Fruit fly (Drosophila melanogaster) whole organism, embryonic: ENCODE results near the gene Cyp12a4.

ENCODE experiments used
- CG10267 ChIP-seq: fragments of 200-800 bp; sonication (Bioruptor generic); optimal IDR thresholded peaks from 2 replicates; lab custom pipeline; 2018; ENCODE audit warnings: missing biosample characterization, mild to moderate bottlenecking, missing genetic modification characterization, moderate library complexity
- CG10366 ChIP-seq: fragments of 200-800 bp; sonication (Bioruptor generic); IDR thresholded peaks from 2 replicates; pipeline ENCODE4 v1.3.6; 2022; ENCODE audit warnings: missing biosample characterization, missing genetic modification characterization
- CG10654 ChIP-seq: fragments of 200-800 bp; sonication (Bioruptor generic); optimal IDR thresholded peaks from 2 replicates; lab custom pipeline; 2016; ENCODE audit warnings: missing biosample characterization, missing genetic modification characterization
- CG12219 ChIP-seq: fragments of 200-800 bp; sonication (Bioruptor generic); optimal IDR thresholded peaks from 3 replicates; lab custom pipeline; 2018; ENCODE audit warnings: missing biosample characterization, mild to moderate bottlenecking, missing genetic modification characterization
- CG1233 ChIP-seq: fragments of 200-800 bp; sonication (Bioruptor generic); optimal IDR thresholded peaks from 4 replicates; lab custom pipeline; 2018; ENCODE audit warnings: missing biosample characterization, mild to moderate bottlenecking, missing genetic modification characterization
- CG12391 ChIP-seq: fragments of 200-800 bp; sonication (Bioruptor generic); optimal IDR thresholded peaks from 3 replicates; lab custom pipeline; 2018; ENCODE audit warnings: missing biosample characterization, mild to moderate bottlenecking, missing genetic modification characterization, moderate library complexity
- CG15514 ChIP-seq: fragments of 200-800 bp; sonication (Bioruptor generic); optimal IDR thresholded peaks from 3 replicates; lab custom pipeline; 2017; ENCODE audit warnings: missing biosample characterization, missing genetic modification characterization, mild to moderate bottlenecking, moderate library complexity, missing genetic modification reagents
- CG17912 ChIP-seq: fragments of 200-800 bp; sonication (Bioruptor generic); optimal IDR thresholded peaks from 2 replicates; lab custom pipeline; 2018; ENCODE audit warnings: missing biosample characterization, mild to moderate bottlenecking, missing genetic modification characterization
- CG18599 ChIP-seq: fragments of 200-800 bp; sonication (Bioruptor generic); optimal IDR thresholded peaks from 3 replicates; lab custom pipeline; 2017; ENCODE audit warnings: missing biosample characterization, missing genetic modification characterization, mild to moderate bottlenecking, moderate library complexity, missing genetic modification reagents
- CG33213 ChIP-seq: fragments of 200-800 bp; sonication (Bioruptor generic); optimal IDR thresholded peaks from 3 replicates; lab custom pipeline; 2016; ENCODE audit warnings: missing biosample characterization, missing genetic modification characterization
- CG33557 ChIP-seq: fragments of 200-800 bp; sonication (Bioruptor generic); optimal IDR thresholded peaks from 2 replicates; lab custom pipeline; 2019; ENCODE audit warnings: missing biosample characterization, mild to moderate bottlenecking, missing genetic modification characterization, moderate library complexity
- CG34422 ChIP-seq: fragments of 200-800 bp; sonication (Bioruptor generic); IDR thresholded peaks from 3 replicates; pipeline ENCODE4 v1.3.6; 2022; ENCODE audit warnings: missing biosample characterization, missing genetic modification characterization
- CG4820 ChIP-seq: fragments of 200-800 bp; sonication (Bioruptor generic); optimal IDR thresholded peaks from 3 replicates; lab custom pipeline; 2016; ENCODE audit warnings: missing biosample characterization, missing genetic modification characterization
- CG6791 ChIP-seq: fragments of 200-800 bp; sonication (Bioruptor generic); IDR thresholded peaks from 3 replicates; pipeline ENCODE4 v1.3.6; 2022; ENCODE audit warnings: missing biosample characterization, missing genetic modification characterization; ENCODE audit not compliant: partially characterized antibody
- CG6854 ChIP-seq: fragments of 200-800 bp; sonication (Bioruptor generic); optimal IDR thresholded peaks from 3 replicates; lab custom pipeline; 2017; ENCODE audit warnings: missing biosample characterization, mild to moderate bottlenecking, missing genetic modification characterization
- CG7745 ChIP-seq: fragments of 200-800 bp; sonication (Bioruptor generic); optimal IDR thresholded peaks from 2 replicates; lab custom pipeline; 2018; ENCODE audit warnings: missing biosample characterization, mild to moderate bottlenecking, missing genetic modification characterization, moderate library complexity
- CG7839 ChIP-seq: fragments of 200-800 bp; sonication (Bioruptor generic); optimal IDR thresholded peaks from 3 replicates; lab custom pipeline; 2018; ENCODE audit warnings: missing biosample characterization, mild to moderate bottlenecking, missing genetic modification characterization, moderate library complexity
- CG9932 ChIP-seq: fragments of 200-800 bp; sonication (Bioruptor generic); IDR thresholded peaks from 2 replicates; pipeline ENCODE4 v1.3.6; 2022; ENCODE audit warnings: missing biosample characterization, missing genetic modification characterization
- Doc2 ChIP-seq: fragments of 200-800 bp; sonication (Bioruptor generic); IDR thresholded peaks from 2 replicates; pipeline ENCODE4 v1.3.6; 2022; ENCODE audit warnings: missing biosample characterization, missing genetic modification characterization
- Dref ChIP-seq: fragments of 200-800 bp; sonication (Bioruptor generic); IDR thresholded peaks from 2 replicates; pipeline ENCODE4 v1.3.6; 2022; ENCODE audit warnings: missing biosample characterization, missing genetic modification characterization
- E2f2 ChIP-seq: fragments of 200-800 bp; sonication (Bioruptor generic); IDR thresholded peaks from 2 replicates; pipeline ENCODE4 v1.3.6; 2022; ENCODE audit warnings: missing biosample characterization, missing genetic modification characterization
- GATAe ChIP-seq: fragments of 200-800 bp; sonication (Bioruptor generic); conservative IDR thresholded peaks from 2 replicates; pipeline ENCODE4 v1.3.6; 2022; ENCODE audit warnings: missing biosample characterization, missing genetic modification characterization
- Hr51 ChIP-seq, 2 experiments: fragments of 200-800 bp; sonication (Bioruptor generic); optimal IDR thresholded peaks; 2 replicates in 1 of 2; 3 replicates in 1 of 2; lab custom pipeline; 2016 to 2018; ENCODE audit warnings: missing biosample characterization in 2 of 2, missing genetic modification characterization in 2 of 2, mild to moderate bottlenecking in 1 of 2, moderate library complexity in 1 of 2
- Kr ChIP-seq: fragments of 200-800 bp; sonication (Bioruptor generic); optimal IDR thresholded peaks from 2 replicates; lab custom pipeline; 2017; ENCODE audit warnings: missing biosample characterization, mild to moderate bottlenecking, missing genetic modification characterization
- Med ChIP-seq: fragments of 200-800 bp; sonication (Bioruptor generic); peaks from one replicate; lab custom pipeline; 2016; ENCODE audit warnings: missing biosample characterization, missing genetic modification characterization, mild to moderate bottlenecking, inconsistent platforms, moderate library complexity
- Mes4 ChIP-seq: fragments of 200-800 bp; sonication (Bioruptor generic); optimal IDR thresholded peaks from 2 replicates; lab custom pipeline; 2016; ENCODE audit warnings: missing biosample characterization, missing genetic modification characterization
- NC2α ChIP-seq: fragments of 200-800 bp; sonication (Bioruptor generic); optimal IDR thresholded peaks from 2 replicates; lab custom pipeline; 2016; ENCODE audit warnings: missing biosample characterization, missing genetic modification characterization
- NK7.1 ChIP-seq: fragments of 200-800 bp; sonication (Bioruptor generic); optimal IDR thresholded peaks from 3 replicates; lab custom pipeline; 2016; ENCODE audit warnings: missing biosample characterization, missing genetic modification characterization
- Oli ChIP-seq: fragments of 200-800 bp; sonication (Bioruptor generic); optimal IDR thresholded peaks from 2 replicates; lab custom pipeline; 2018; ENCODE audit warnings: missing biosample characterization, mild to moderate bottlenecking, missing genetic modification characterization, moderate library complexity
- Rx ChIP-seq: fragments of 200-800 bp; sonication (Bioruptor generic); IDR thresholded peaks from 2 replicates; pipeline ENCODE4 v1.3.6; 2022; ENCODE audit warnings: missing biosample characterization, missing genetic modification characterization
- Vsx1 ChIP-seq: fragments of 200-800 bp; sonication (Bioruptor generic); optimal IDR thresholded peaks from 2 replicates; lab custom pipeline; 2017; ENCODE audit warnings: missing biosample characterization, mild to moderate bottlenecking, missing genetic modification characterization, missing genetic modification reagents
- Xbp1 ChIP-seq: fragments of 200-800 bp; sonication (Bioruptor generic); optimal IDR thresholded peaks from 3 replicates; lab custom pipeline; 2016; ENCODE audit warnings: missing biosample characterization, mild to moderate bottlenecking, missing genetic modification characterization
- YL-1 ChIP-seq: fragments of 200-800 bp; sonication (Bioruptor generic); optimal IDR thresholded peaks from 3 replicates; lab custom pipeline; 2017; ENCODE audit warnings: missing biosample characterization, mild to moderate bottlenecking, missing genetic modification characterization
- abd-A ChIP-seq: fragments of 200-800 bp; sonication (Bioruptor generic); optimal IDR thresholded peaks from 3 replicates; lab custom pipeline; 2019; ENCODE audit warnings: missing biosample characterization, mild to moderate bottlenecking, missing genetic modification characterization, moderate library complexity
- bigmax ChIP-seq: fragments of 200-800 bp; sonication (Bioruptor generic); optimal IDR thresholded peaks from 2 replicates; lab custom pipeline; 2018; ENCODE audit warnings: missing biosample characterization, mild to moderate bottlenecking, missing genetic modification characterization
- ci ChIP-seq: fragments of 200-800 bp; sonication (Bioruptor generic); IDR thresholded peaks from 3 replicates; pipeline ENCODE4 v1.3.6; 2022; ENCODE audit warnings: missing biosample characterization, missing genetic modification characterization
- crol ChIP-seq: fragments of 200-800 bp; sonication (Bioruptor generic); IDR thresholded peaks from 2 replicates; pipeline ENCODE4 v1.3.6; 2022; ENCODE audit warnings: missing biosample characterization, missing genetic modification characterization
- dm ChIP-seq: fragments of 200-800 bp; sonication (Bioruptor generic); optimal IDR thresholded peaks from 3 replicates; lab custom pipeline; 2016; ENCODE audit warnings: missing biosample characterization, missing genetic modification characterization
- en ChIP-seq: fragments of 200-800 bp; sonication (Bioruptor generic); optimal IDR thresholded peaks from 2 replicates; lab custom pipeline; 2016; ENCODE audit warnings: missing biosample characterization, missing genetic modification characterization
- eve ChIP-seq, 2 experiments: fragments of >200 bp; optimal IDR thresholded peaks; 2 replicates each; lab custom pipeline; 2017; ENCODE audit warnings: missing biosample characterization in 2 of 2, missing genetic modification characterization in 2 of 2
- lilli ChIP-seq: fragments of 200-800 bp; sonication (Bioruptor generic); optimal IDR thresholded peaks from 3 replicates; lab custom pipeline; 2016; ENCODE audit warnings: missing biosample characterization, missing genetic modification characterization
- mld ChIP-seq: fragments of 200-800 bp; sonication (Bioruptor generic); IDR thresholded peaks from 3 replicates; pipeline ENCODE4 v1.3.6; 2022; ENCODE audit warnings: missing biosample characterization, missing genetic modification characterization; ENCODE audit not compliant: partially characterized antibody
- nerfin-1 ChIP-seq: fragments of 200-800 bp; sonication (Bioruptor generic); optimal IDR thresholded peaks from 3 replicates; lab custom pipeline; 2019; ENCODE audit warnings: missing biosample characterization, mild to moderate bottlenecking, missing genetic modification characterization, moderate library complexity
- org-1 ChIP-seq: fragments of 200-800 bp; sonication (Bioruptor generic); optimal IDR thresholded peaks from 2 replicates; lab custom pipeline; 2017; ENCODE audit warnings: missing biosample characterization, missing genetic modification characterization
- prd ChIP-seq, 3 experiments: fragments of >200 bp in 2 of 3; fragments of 200-800 bp in 1 of 3; sonication (Bioruptor generic) in 1 of 3; optimal IDR thresholded peaks in 2 of 3; IDR thresholded peaks in 1 of 3; 2 replicates in 2 of 3; 3 replicates in 1 of 3; pipeline versions ENCODE4 v1.3.6 to Lab custom; 2017 to 2022; ENCODE audit warnings: missing biosample characterization in 1 of 3, missing genetic modification characterization in 1 of 3
- tna ChIP-seq: fragments of 200-800 bp; sonication (Bioruptor generic); IDR thresholded peaks from 2 replicates; pipeline ENCODE4 v1.3.6; 2022; ENCODE audit warnings: missing biosample characterization, missing genetic modification characterization; ENCODE audit not compliant: partially characterized antibody
- trem ChIP-seq: fragments of 200-800 bp; optimal IDR thresholded peaks from 3 replicates; lab custom pipeline; 2019; ENCODE audit warnings: missing biosample characterization, mild to moderate bottlenecking, missing genetic modification characterization, moderate library complexity
- z ChIP-seq: fragments of 200-800 bp; sonication (Bioruptor generic); IDR thresholded peaks from 3 replicates; pipeline ENCODE4 v1.3.6; 2022; ENCODE audit warnings: missing biosample characterization, missing genetic modification characterization

Gene Cyp12a4

DNA sequence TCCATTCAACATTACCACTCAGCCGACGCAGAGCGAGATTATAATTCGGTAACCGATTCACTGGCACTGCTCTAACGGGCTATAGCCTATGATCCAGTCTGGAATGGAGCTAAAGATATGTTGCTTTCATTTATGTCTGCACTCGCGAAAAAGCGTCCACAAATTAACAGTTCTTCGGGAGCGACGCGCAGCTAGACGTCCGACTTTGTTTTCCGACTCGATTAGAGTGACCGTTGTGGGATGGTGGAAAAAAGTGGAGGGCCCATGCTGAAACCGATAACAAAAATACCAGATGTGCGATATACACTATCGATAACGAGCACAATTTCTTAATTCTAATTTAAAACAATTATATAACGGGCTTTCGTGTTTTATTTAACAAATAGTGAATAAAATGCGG is 40.9 kb upstream of the Cyp12a4 start, which contains the start of gene cdi (continued):
- TF ChIP-seq CG4820 = no peak
- no peak for TF ChIP-seq nerfin-1 (tag; lab: Kevin White, UChicago)
- TF ChIP-seq CG6854 (GFP tag; lab: Kevin White, UChicago) = no peak
- no peak for TF ChIP-seq CG18599 (GFP tag; lab: Kevin White, UChicago)
- TF ChIP-seq CG1233 = no peak
- peak; percentile 50 for TF ChIP-seq tna
- no peak for TF ChIP-seq Xbp1 (GFP tag; lab: Kevin White, UChicago)
- TF ChIP-seq crol (GFP tag; lab: Robert Waterston, UW) = no peak
- peak; percentile 77 for TF ChIP-seq CG6791 (GFP tag; lab: Robert Waterston, UW)
- peak; percentile 17 for TF ChIP-seq Mes4 (GFP tag; lab: Kevin White, UChicago)

DNA sequence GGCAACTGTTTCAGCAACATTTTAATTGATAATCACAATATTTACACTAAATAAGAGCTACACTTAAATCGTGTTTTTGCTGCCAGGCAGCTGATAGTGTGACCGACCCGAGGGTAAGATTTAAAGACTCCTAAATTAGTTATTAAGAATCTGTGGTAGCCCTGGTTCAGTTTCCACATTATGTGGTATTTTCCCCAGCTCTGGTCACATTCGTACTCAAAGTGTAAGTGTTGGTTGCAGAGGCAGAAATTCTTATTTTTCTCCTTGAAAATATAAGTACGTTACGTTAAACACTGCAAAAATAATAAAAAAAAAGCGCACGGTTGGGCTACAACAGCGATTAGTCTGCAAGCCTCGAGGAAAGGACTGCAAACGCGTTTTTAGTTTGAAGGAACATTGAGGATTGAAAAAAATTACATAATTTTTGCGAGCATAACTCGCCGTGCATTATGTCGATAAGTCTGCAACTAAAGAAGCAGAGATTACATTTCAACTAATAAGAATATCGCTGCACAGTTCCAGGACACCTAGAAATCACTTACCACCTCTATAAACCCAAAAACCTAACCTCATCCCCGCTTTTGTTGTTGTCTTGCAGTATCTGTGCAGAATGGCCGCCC is 40.0 kb upstream of the Cyp12a4 start, which contains the start of the genes mRpL55 and ATPsynD:
mRpL55 (minus strand) TSS at position 107 of the 620 bp plus-strand sequence.
ATPsynD (plus strand) TSS at position 202 of the 620 bp plus-strand sequence.
- peak; percentile 9 for TF ChIP-seq CG33557 (GFP tag; lab: Kevin White, UChicago)
- TF ChIP-seq CG15514 (GFP tag; lab: Kevin White, UChicago) = peak; percentile 48
- TF ChIP-seq dm (GFP tag; lab: Kevin White, UChicago) = peak; percentile 56
- peak in 1 of 2 experiments; percentile 22 for TF ChIP-seq eve (GFP tag; optimal IDR thresholded peaks at IDR 0.05; lab: Kevin White, UChicago)
- peak; percentile 46 for TF ChIP-seq CG10267
- no peak for TF ChIP-seq Rx (GFP tag; lab: Robert Waterston, UW)
- TF ChIP-seq Med (GFP tag; lab: Kevin White, UChicago) = peak; percentile 77
- TF ChIP-seq CG33213 (GFP tag; lab: Kevin White, UChicago) = peak; percentile 40
- TF ChIP-seq NK7.1 (GFP tag; lab: Kevin White, UChicago) = no peak
- TF ChIP-seq Vsx1 (GFP tag; lab: Kevin White, UChicago) = peak; percentile 56
- no peak for TF ChIP-seq CG12219
- TF ChIP-seq trem (tag; lab: Kevin White, UChicago) = peak; percentile 14
- peak; percentile 89 for TF ChIP-seq YL-1 (GFP tag; lab: Kevin White, UChicago)
- TF ChIP-seq lilli = no peak
- peak; percentile 6 for TF ChIP-seq CG17912 (GFP tag; lab: Kevin White, UChicago)
- peak; percentile 44; the same call in 1 of the 3 replicates for TF ChIP-seq CG34422 (GFP tag; lab: Robert Waterston, UW)
- peak; percentile 17 for TF ChIP-seq CG12391 (tag; lab: Kevin White, UChicago)
- TF ChIP-seq CG9932 (GFP tag; lab: Robert Waterston, UW) = no peak
- TF ChIP-seq mld (GFP tag; lab: Robert Waterston, UW) = 0 out of 3 replicates have a peak, but pooled peaks have one; percentile 38
- no peak for TF ChIP-seq CG7745
- peak; percentile 66; the same call in 2 of the 3 replicates for TF ChIP-seq ci (GFP tag; lab: Robert Waterston, UW)
- TF ChIP-seq prd (optimal IDR thresholded peaks at IDR 0.05; lab: Kevin White, UChicago) = no peak
- no peak for TF ChIP-seq prd (GFP tag; IDR thresholded peaks at IDR 0.05; lab: Robert Waterston, UW)
- peak; percentile 36; the same call in 1 of the 2 replicates for TF ChIP-seq E2f2 (GFP tag; lab: Robert Waterston, UW)
- TF ChIP-seq z (GFP tag; lab: Robert Waterston, UW) = no peak
- no peak for TF ChIP-seq en (GFP tag; lab: Kevin White, UChicago)
- TF ChIP-seq CG10654 (GFP tag; lab: Kevin White, UChicago) = no peak
- no peak for TF ChIP-seq Doc2 (GFP tag; lab: Robert Waterston, UW)
- peak; percentile 56 for TF ChIP-seq bigmax (GFP tag; lab: Kevin White, UChicago)
- TF ChIP-seq Oli (tag; lab: Kevin White, UChicago) = no peak
- peak; percentile 52 for TF ChIP-seq abd-A
- no peak for TF ChIP-seq GATAe (GFP tag; lab: Robert Waterston, UW)
- no peak for TF ChIP-seq CG10366
- no peak for TF ChIP-seq org-1 (GFP tag; lab: Kevin White, UChicago)
- no peak for TF ChIP-seq Kr
- no peak for TF ChIP-seq CG7839 (tag; lab: Kevin White, UChicago)
- TF ChIP-seq Dref = peak; percentile 56
- no peak for TF ChIP-seq NC2α
- no peak for TF ChIP-seq Hr51 (GFP tag; optimal IDR thresholded peaks at IDR 0.05; lab: Kevin White, UChicago)
